Fruit fly (Drosophila melanogaster) whole organism, embryonic: ENCODE measurements around the gene Non3.

Experiments
- Abd-B ChIP-seq: fragments of 200-800 bp; sonication (Bioruptor generic); optimal IDR thresholded peaks from 2 replicates; lab custom pipeline; 2018; ENCODE audit warnings: missing biosample characterization, mild to moderate bottlenecking, missing genetic modification characterization, moderate library complexity
- B-H2 ChIP-seq: fragments of 200-800 bp; sonication (Bioruptor generic); optimal IDR thresholded peaks from 2 replicates; lab custom pipeline; 2018; ENCODE audit warnings: missing biosample characterization, mild to moderate bottlenecking, missing genetic modification characterization
- CG1024 ChIP-seq: fragments of 200-800 bp; sonication (Bioruptor generic); IDR thresholded peaks from 2 replicates; pipeline ENCODE4 v1.3.6; 2022; ENCODE audit warnings: missing biosample characterization, missing genetic modification characterization
- CG14667 ChIP-seq: fragments of 200-800 bp; sonication (Bioruptor generic); IDR thresholded peaks from 2 replicates; pipeline ENCODE4 v1.3.6; 2022; ENCODE audit warnings: missing biosample characterization, missing genetic modification characterization
- CG14860 ChIP-seq: fragments of 200-800 bp; sonication (Bioruptor generic); IDR thresholded peaks from 3 replicates; pipeline ENCODE4 v1.3.6; 2022; ENCODE audit warnings: missing biosample characterization, missing genetic modification characterization; ENCODE audit not compliant: partially characterized antibody
- CG15601 ChIP-seq: fragments of 200-800 bp; sonication (Bioruptor generic); optimal IDR thresholded peaks from 3 replicates; lab custom pipeline; 2019; ENCODE audit warnings: missing biosample characterization, mild to moderate bottlenecking, missing genetic modification characterization, moderate library complexity
- CG1603 ChIP-seq: fragments of 200-800 bp; sonication (Bioruptor generic); optimal IDR thresholded peaks from 2 replicates; lab custom pipeline; 2019; ENCODE audit warnings: missing biosample characterization, mild to moderate bottlenecking, missing genetic modification characterization, moderate library complexity
- CG17328 ChIP-seq: fragments of 200-800 bp; sonication (Bioruptor generic); IDR thresholded peaks from 2 replicates; pipeline ENCODE4 v1.3.6; 2022; ENCODE audit warnings: missing biosample characterization, missing genetic modification characterization
- CG2875 ChIP-seq: fragments of 200-800 bp; sonication (Bioruptor generic); optimal IDR thresholded peaks from 2 replicates; lab custom pipeline; 2017; ENCODE audit warnings: missing biosample characterization, mild to moderate bottlenecking, missing genetic modification characterization, missing genetic modification reagents
- CG2889 ChIP-seq: fragments of 200-800 bp; sonication (Bioruptor generic); IDR thresholded peaks from 3 replicates; pipeline ENCODE4 v1.3.6; 2022; ENCODE audit warnings: missing biosample characterization, missing genetic modification characterization
- CG30431 ChIP-seq: fragments of 200-800 bp; sonication (Bioruptor generic); optimal IDR thresholded peaks from 2 replicates; lab custom pipeline; 2017; ENCODE audit warnings: missing biosample characterization, missing genetic modification characterization
- CG32532 ChIP-seq: fragments of 200-800 bp; sonication (Bioruptor generic); IDR thresholded peaks from 2 replicates; pipeline ENCODE4 v1.3.6; 2022; ENCODE audit warnings: missing biosample characterization, missing genetic modification characterization
- CG34224 ChIP-seq: fragments of 200-800 bp; sonication (Bioruptor generic); IDR thresholded peaks from 3 replicates; pipeline ENCODE4 v1.3.6; 2022; ENCODE audit warnings: missing biosample characterization, missing genetic modification characterization; ENCODE audit not compliant: partially characterized antibody
- CG5953 ChIP-seq: fragments of 200-800 bp; sonication (Bioruptor generic); IDR thresholded peaks from 2 replicates; pipeline ENCODE4 v1.3.6; 2022; ENCODE audit warnings: missing biosample characterization, missing genetic modification characterization
- CG6175 ChIP-seq: fragments of 200-800 bp; sonication (Bioruptor generic); IDR thresholded peaks from 3 replicates; pipeline ENCODE4 v1.3.6; 2022; ENCODE audit warnings: missing biosample characterization, missing genetic modification characterization
- CG7745 ChIP-seq: fragments of 200-800 bp; sonication (Bioruptor generic); optimal IDR thresholded peaks from 2 replicates; lab custom pipeline; 2018; ENCODE audit warnings: missing biosample characterization, mild to moderate bottlenecking, missing genetic modification characterization, moderate library complexity
- CG9437 ChIP-seq: fragments of 200-800 bp; sonication (Bioruptor generic); optimal IDR thresholded peaks from 2 replicates; lab custom pipeline; 2018; ENCODE audit warnings: missing biosample characterization, mild to moderate bottlenecking, missing genetic modification characterization
- CG9932 ChIP-seq: fragments of 200-800 bp; sonication (Bioruptor generic); IDR thresholded peaks from 2 replicates; pipeline ENCODE4 v1.3.6; 2022; ENCODE audit warnings: missing biosample characterization, missing genetic modification characterization
- CkIIα-i1 ChIP-seq: fragments of 200-800 bp; sonication (Bioruptor generic); IDR thresholded peaks from 2 replicates; pipeline ENCODE4 v1.3.6; 2022; ENCODE audit warnings: missing biosample characterization, missing genetic modification characterization
- D ChIP-seq, 2 experiments: fragments of 200-800 bp in 1 of 2; fragments of >200 bp in 1 of 2; sonication (Bioruptor generic) in 1 of 2; optimal IDR thresholded peaks; 2 replicates in 1 of 2; 3 replicates in 1 of 2; lab custom pipeline; 2017; ENCODE audit warnings: mild to moderate bottlenecking in 1 of 2, missing biosample characterization in 1 of 2, missing genetic modification characterization in 1 of 2, missing genetic modification reagents in 1 of 2
- Elba2 ChIP-seq: fragments of 200-800 bp; sonication (Bioruptor generic); optimal IDR thresholded peaks from 3 replicates; lab custom pipeline; 2016; ENCODE audit warnings: missing biosample characterization, missing genetic modification characterization
- Ets97D ChIP-seq: fragments of 200-800 bp; sonication (Bioruptor generic); optimal IDR thresholded peaks from 3 replicates; lab custom pipeline; 2016; ENCODE audit warnings: missing biosample characterization, missing genetic modification characterization
- Hr3 ChIP-seq: fragments of 200-800 bp; sonication (Bioruptor generic); optimal IDR thresholded peaks from 3 replicates; lab custom pipeline; 2016; ENCODE audit warnings: missing biosample characterization, missing genetic modification characterization
- Med ChIP-seq: fragments of 200-800 bp; sonication (Bioruptor generic); peaks from one replicate; lab custom pipeline; 2016; ENCODE audit warnings: missing biosample characterization, missing genetic modification characterization, mild to moderate bottlenecking, inconsistent platforms, moderate library complexity
- Mrtf ChIP-seq: fragments of 200-800 bp; sonication (Bioruptor generic); IDR thresholded peaks from 3 replicates; pipeline ENCODE4 v1.3.6; 2022; ENCODE audit warnings: missing biosample characterization, missing genetic modification characterization
- Trl ChIP-seq, 3 experiments: fragments of >200 bp in 2 of 3; fragments of 200-800 bp in 1 of 3; sonication (Bioruptor generic) in 1 of 3; optimal IDR thresholded peaks; 2 replicates in 1 of 3; 3 replicates in 2 of 3; lab custom pipeline; 2016 to 2017; ENCODE audit warnings: missing biosample characterization in 1 of 3, missing genetic modification characterization in 1 of 3
- abd-A ChIP-seq: fragments of 200-800 bp; sonication (Bioruptor generic); optimal IDR thresholded peaks from 3 replicates; lab custom pipeline; 2019; ENCODE audit warnings: missing biosample characterization, mild to moderate bottlenecking, missing genetic modification characterization, moderate library complexity
- ap ChIP-seq: fragments of 200-800 bp; sonication (Bioruptor generic); IDR thresholded peaks from 2 replicates; pipeline ENCODE4 v1.3.6; 2022; ENCODE audit warnings: missing biosample characterization, missing genetic modification characterization
- ash1 ChIP-seq: fragments of 200-800 bp; sonication (Bioruptor generic); optimal IDR thresholded peaks from 2 replicates; lab custom pipeline; 2018; ENCODE audit warnings: missing biosample characterization, mild to moderate bottlenecking, missing genetic modification characterization
- bowl ChIP-seq: fragments of 200-800 bp; sonication (Bioruptor generic); IDR thresholded peaks from 2 replicates; pipeline ENCODE4 v1.3.6; 2022; ENCODE audit warnings: missing biosample characterization, missing genetic modification characterization
- dysf ChIP-seq: fragments of 200-800 bp; sonication (Bioruptor generic); IDR thresholded peaks from 3 replicates; pipeline ENCODE4 v1.3.6; 2022; ENCODE audit warnings: missing biosample characterization, missing genetic modification characterization
- fd3F ChIP-seq: fragments of 200-800 bp; sonication (Bioruptor generic); optimal IDR thresholded peaks from 2 replicates; lab custom pipeline; 2018; ENCODE audit warnings: missing biosample characterization, mild to moderate bottlenecking, missing genetic modification characterization, moderate library complexity
- fd64A ChIP-seq: fragments of 200-800 bp; sonication (Bioruptor generic); optimal IDR thresholded peaks from 3 replicates; lab custom pipeline; 2018; ENCODE audit warnings: missing biosample characterization, mild to moderate bottlenecking, missing genetic modification characterization
- gcm2 ChIP-seq: fragments of 200-800 bp; sonication (Bioruptor generic); optimal IDR thresholded peaks from 2 replicates; lab custom pipeline; 2016; ENCODE audit warnings: missing biosample characterization, missing genetic modification characterization
- gro ChIP-seq: fragments of 200-800 bp; sonication (Bioruptor generic); optimal IDR thresholded peaks from 2 replicates; lab custom pipeline; 2016; ENCODE audit warnings: missing biosample characterization, missing genetic modification characterization
- gt ChIP-seq: fragments of 200-800 bp; sonication (Bioruptor generic); IDR thresholded peaks from 2 replicates; pipeline ENCODE4 v1.3.6; 2022; ENCODE audit warnings: missing biosample characterization, missing genetic modification characterization
- hb ChIP-seq: fragments of 200-800 bp; sonication (Bioruptor generic); IDR thresholded peaks from 3 replicates; pipeline ENCODE4 v1.3.6; 2022; ENCODE audit warnings: missing biosample characterization, missing genetic modification characterization; ENCODE audit not compliant: partially characterized antibody
- insv ChIP-seq, 2 experiments: fragments of 200-800 bp; sonication (Bioruptor generic); optimal IDR thresholded peaks; 3 replicates each; lab custom pipeline; 2016 to 2018; ENCODE audit warnings: missing biosample characterization in 2 of 2, missing genetic modification characterization in 2 of 2
- jing ChIP-seq: fragments of 200-800 bp; sonication (Bioruptor generic); optimal IDR thresholded peaks from 2 replicates; lab custom pipeline; 2018; ENCODE audit warnings: missing biosample characterization, mild to moderate bottlenecking, missing genetic modification characterization
- lab ChIP-seq: fragments of 200-800 bp; sonication (Bioruptor generic); optimal IDR thresholded peaks from 3 replicates; lab custom pipeline; 2017; ENCODE audit warnings: missing biosample characterization, missing genetic modification characterization, mild to moderate bottlenecking, moderate library complexity, missing genetic modification reagents
- lmd ChIP-seq: fragments of 200-800 bp; sonication (Bioruptor generic); IDR thresholded peaks from 2 replicates; pipeline ENCODE4 v1.3.6; 2022; ENCODE audit warnings: missing biosample characterization, missing genetic modification characterization
- org-1 ChIP-seq: fragments of 200-800 bp; sonication (Bioruptor generic); optimal IDR thresholded peaks from 2 replicates; lab custom pipeline; 2017; ENCODE audit warnings: missing biosample characterization, missing genetic modification characterization
- otp ChIP-seq: fragments of 200-800 bp; sonication (Bioruptor generic); IDR thresholded peaks from 3 replicates; pipeline ENCODE4, ENCODE4 v1.3.6; 2022; ENCODE audit warnings: missing biosample characterization, missing genetic modification characterization
- repo ChIP-seq: fragments of 200-800 bp; sonication (Bioruptor generic); optimal IDR thresholded peaks from 2 replicates; lab custom pipeline; 2016; ENCODE audit warnings: missing biosample characterization, missing genetic modification characterization
- salm ChIP-seq: fragments of 200-800 bp; sonication (Bioruptor generic); optimal IDR thresholded peaks from 2 replicates; lab custom pipeline; 2018; ENCODE audit warnings: missing biosample characterization, mild to moderate bottlenecking, missing genetic modification characterization
- shn ChIP-seq: fragments of 200-800 bp; sonication (Bioruptor generic); optimal IDR thresholded peaks from 3 replicates; lab custom pipeline; 2016; ENCODE audit warnings: missing biosample characterization, missing genetic modification characterization
- sisA ChIP-seq: fragments of 200-800 bp; sonication (Bioruptor generic); IDR thresholded peaks from 2 replicates; pipeline ENCODE4 v1.3.6; 2022; ENCODE audit warnings: missing biosample characterization, missing genetic modification characterization
- sr ChIP-seq: fragments of 200-800 bp; sonication (Bioruptor generic); IDR thresholded peaks from 3 replicates; pipeline ENCODE4 v1.3.6; 2022; ENCODE audit warnings: missing biosample characterization, missing genetic modification characterization
- twi ChIP-seq: fragments of 200-800 bp; optimal IDR thresholded peaks from 2 replicates; lab custom pipeline; 2019; ENCODE audit warnings: missing biosample characterization, mild to moderate bottlenecking, missing genetic modification characterization, moderate library complexity
- wek ChIP-seq: fragments of 200-800 bp; sonication (Bioruptor generic); optimal IDR thresholded peaks from 3 replicates; lab custom pipeline; 2018; ENCODE audit warnings: missing biosample characterization, mild to moderate bottlenecking, missing genetic modification characterization, moderate library complexity

The Non3 gene

DNA sequence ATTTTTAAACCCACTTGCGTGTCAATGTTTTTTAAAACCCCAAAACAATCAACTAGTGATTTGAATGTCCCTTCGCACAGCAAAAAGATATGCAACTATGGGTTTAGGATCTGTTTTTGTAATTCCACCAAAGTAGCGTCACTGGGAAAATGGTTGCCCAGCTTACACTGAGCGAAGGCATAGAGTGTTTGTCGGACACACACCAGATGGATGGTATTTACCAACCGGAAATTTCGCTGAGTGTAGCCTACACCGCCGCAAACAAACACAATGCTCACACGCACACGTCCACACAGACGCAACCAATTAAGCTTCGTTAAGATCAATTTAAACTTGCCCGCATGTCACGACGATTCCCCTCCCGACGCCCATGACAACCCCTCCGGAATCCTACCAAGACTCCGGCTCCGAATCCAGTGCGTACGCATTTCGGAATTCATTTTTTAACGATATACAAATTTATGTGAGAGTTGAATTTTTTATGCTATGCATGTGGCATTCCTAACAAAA, 5.2 kb downstream of the Non3 start (continued):
- TF ChIP-seq CG1603 (tag; lab: Kevin White, UChicago) (no peak), CG6175 (no peak), Elba2 (GFP tag; lab: Kevin White, UChicago) (no peak), ash1 (no peak), CG14860 (no peak), lmd (no peak; the same call in 1 of the 2 replicates), Abd-B (GFP tag; lab: Kevin White, UChicago) (no peak), CG1024 (GFP tag; lab: Robert Waterston, UW) (no peak), repo (GFP tag; lab: Kevin White, UChicago) (peak; percentile 91), CG30431 (GFP tag; lab: Kevin White, UChicago) (no peak), lab (no peak), CG2875 (GFP tag; lab: Kevin White, UChicago) (no peak), ap (GFP tag; lab: Robert Waterston, UW) (no peak), Hr3 (GFP tag; lab: Kevin White, UChicago) (no peak), B-H2 (GFP tag; lab: Kevin White, UChicago) (no peak), CG15601 (tag; lab: Kevin White, UChicago) (no peak), CG17328 (0 out of 2 replicates have a peak, but pooled peaks have one; percentile 13), Mrtf (0 out of 3 replicates have a peak, but pooled peaks have one; percentile 13), CG34224 (GFP tag; lab: Robert Waterston, UW) (no peak), fd64A (GFP tag; lab: Kevin White, UChicago) (no peak), abd-A (tag; lab: Kevin White, UChicago) (no peak), CkIIα-i1 (GFP tag; lab: Robert Waterston, UW) (no peak), CG32532 (GFP tag; lab: Robert Waterston, UW) (peak; percentile 58; the same call in 1 of the 2 replicates), CG9437 (GFP tag; lab: Kevin White, UChicago) (no peak), Med (GFP tag; lab: Kevin White, UChicago) (peak; percentile 56), CG2889 (GFP tag; lab: Robert Waterston, UW) (no peak), twi (no peak), gro (GFP tag; lab: Kevin White, UChicago) (no peak), CG14667 (GFP tag; lab: Robert Waterston, UW) (no peak), insv (GFP tag; optimal IDR thresholded peaks at IDR 0.05; lab: Kevin White, UChicago) (no peak), hb (GFP tag; lab: Robert Waterston, UW) (no peak), gt (GFP tag; lab: Robert Waterston, UW) (no peak), salm (tag; lab: Kevin White, UChicago) (no peak), CG5953 (GFP tag; lab: Robert Waterston, UW) (no peak), CG9932 (GFP tag; lab: Robert Waterston, UW) (peak; percentile 27; the same call in 1 of the 2 replicates), Ets97D (GFP tag; lab: Kevin White, UChicago) (no peak), wek (GFP tag; lab: Kevin White, UChicago) (no peak), bowl (0 out of 2 replicates have a peak, but pooled peaks have one; percentile 20), shn (GFP tag; lab: Kevin White, UChicago) (no peak), otp (GFP tag; lab: Robert Waterston, UW) (0 out of 3 replicates have a peak, but pooled peaks have one; percentile 51), sr (GFP tag; lab: Robert Waterston, UW) (no peak), Trl (optimal IDR thresholded peaks at IDR 0.05; lab: Kevin White, UChicago) (no peak), Trl (GFP tag; optimal IDR thresholded peaks at IDR 0.05; lab: Kevin White, UChicago) (no peak), jing (GFP tag; lab: Kevin White, UChicago) (no peak), fd3F (GFP tag; lab: Kevin White, UChicago) (no peak), org-1 (GFP tag; lab: Kevin White, UChicago) (no peak), CG7745 (no peak), D (optimal IDR thresholded peaks at IDR 0.05; lab: Kevin White, UChicago) (no peak), D (GFP tag; optimal IDR thresholded peaks at IDR 0.05; lab: Kevin White, UChicago) (no peak), sisA (GFP tag; lab: Robert Waterston, UW) (0 out of 2 replicates have a peak, but pooled peaks have one; percentile 15), gcm2 (GFP tag; lab: Kevin White, UChicago) (no peak), dysf (0 out of 3 replicates have a peak, but pooled peaks have one; percentile 34)
